Worm (Caenorhabditis elegans): ENCODE results near the gene oac-29.

The oac-29 gene

DNA sequence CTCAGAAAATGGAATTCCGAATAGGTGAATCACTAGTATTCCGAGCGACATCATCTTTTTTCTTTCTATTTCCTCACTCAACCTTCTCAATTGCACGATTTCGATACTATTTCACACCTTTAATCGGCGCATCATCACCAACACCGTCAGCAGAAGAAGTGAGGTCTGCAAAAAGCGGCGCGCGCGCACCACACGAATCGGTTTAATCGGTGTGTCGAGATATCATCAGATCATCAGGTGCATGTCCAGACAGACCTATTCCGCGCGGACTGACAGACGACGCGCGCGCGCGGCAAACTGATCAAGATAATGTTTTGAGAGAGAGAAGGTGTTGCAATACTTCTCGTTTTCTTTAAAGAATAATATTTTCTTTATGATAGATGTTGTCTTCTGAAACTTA lies 25.0 kb upstream of the oac-29 start:
- TF ChIP-seq pha-4 (tag; optimal IDR thresholded peaks at IDR 0.05): no peak
- TF ChIP-seq rnt-1 (tag; optimal IDR thresholded peaks at IDR 0.05): peak; percentile 20
- TF ChIP-seq elt-4 (tag; optimal IDR thresholded peaks at IDR 0.05): no peak

DNA sequence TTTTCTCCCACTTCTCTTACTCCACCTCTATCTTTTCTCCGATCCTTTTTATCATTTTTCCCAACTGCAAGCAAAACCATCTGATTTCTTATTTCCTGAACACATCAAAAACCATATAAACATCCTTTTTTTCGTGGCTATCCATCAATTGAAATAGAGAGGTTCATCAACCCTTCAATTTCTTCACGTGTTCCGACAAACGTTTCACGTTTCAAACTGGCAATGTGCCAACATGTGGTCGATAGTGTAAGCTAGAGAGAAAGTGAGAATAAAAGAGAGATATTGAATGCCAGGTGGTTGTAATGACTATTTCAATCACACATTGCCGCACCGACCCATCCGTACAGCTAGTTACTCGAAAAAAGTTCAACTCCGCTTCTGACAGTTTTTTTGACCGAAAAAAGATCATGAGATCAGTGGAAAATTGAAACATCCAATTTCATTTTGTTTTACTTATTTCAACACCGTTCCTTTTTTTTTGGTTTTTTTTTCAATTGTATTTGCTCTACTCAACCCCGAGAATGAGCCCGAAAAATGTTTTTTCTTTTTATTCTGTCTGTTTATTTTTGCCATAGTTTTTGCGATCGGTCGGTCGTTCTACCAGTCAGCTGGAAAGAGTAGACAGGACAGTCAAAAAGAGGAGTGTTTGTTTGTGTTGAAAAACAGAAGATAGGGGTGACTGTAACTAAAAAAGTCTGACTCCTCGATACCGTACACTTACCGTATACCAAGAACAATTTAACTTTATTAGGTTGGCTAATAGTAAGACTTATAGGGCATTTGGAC lies 23.3 kb upstream of the oac-29 start:
- no peak for TF ChIP-seq ztf-16 (tag; optimal IDR thresholded peaks at IDR 0.05)
- peak; percentile 56 for TF ChIP-seq rnt-1 (tag; optimal IDR thresholded peaks at IDR 0.05)
- TF ChIP-seq hlh-8 (tag; optimal IDR thresholded peaks at IDR 0.05): peak; percentile 34
- TF ChIP-seq pax-1 (tag; optimal IDR thresholded peaks at IDR 0.05): no peak
- no peak for TF ChIP-seq pha-4 (tag; optimal IDR thresholded peaks at IDR 0.05)
- TF ChIP-seq ceh-18 (tag; optimal IDR thresholded peaks at IDR 0.05): peak; percentile 49
- TF ChIP-seq pros-1 (tag; optimal IDR thresholded peaks at IDR 0.05): no peak
- peak; percentile 37 for TF ChIP-seq unc-55 (GFP tag; optimal IDR thresholded peaks at IDR 0.05)
- TF ChIP-seq fax-1 (tag; optimal IDR thresholded peaks at IDR 0.05): no peak

DNA sequence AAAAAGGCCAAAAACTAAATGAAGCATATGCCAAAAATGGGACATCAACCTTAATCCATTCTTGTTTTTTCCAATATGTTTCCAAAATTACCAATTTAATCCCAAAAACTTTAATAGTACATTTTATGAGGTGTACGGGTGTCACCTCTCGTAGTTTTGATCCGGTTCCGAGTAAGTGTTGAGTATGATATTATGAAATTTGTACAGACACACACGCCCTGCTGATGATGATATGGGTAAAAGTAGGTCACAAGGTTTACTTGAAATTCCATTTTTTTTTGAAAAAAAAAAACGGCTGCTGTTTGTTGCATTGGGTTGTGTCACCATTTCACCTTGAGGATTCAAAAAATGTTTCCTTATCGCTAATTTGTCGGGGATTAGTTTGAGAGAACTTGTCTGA lies 22.4 kb upstream of the oac-29 start:
- TF ChIP-seq nhr-11 (tag; optimal IDR thresholded peaks at IDR 0.05) (no peak), nhr-232 (tag; optimal IDR thresholded peaks at IDR 0.05) (no peak), eyg-1 (tag; optimal IDR thresholded peaks at IDR 0.05) (no peak), ceh-48 (tag; optimal IDR thresholded peaks at IDR 0.05) (no peak), ceh-6 (GFP tag; optimal IDR thresholded peaks at IDR 0.05) (no peak), tbx-7 (tag; optimal IDR thresholded peaks at IDR 0.05) (no peak), tbx-2 (tag; optimal IDR thresholded peaks at IDR 0.05) (no peak), sox-2 (GFP tag; IDR thresholded peaks at IDR 0.05) (no peak), hlh-6 (tag; optimal IDR thresholded peaks at IDR 0.05) (no peak), ref-2 (tag; optimal IDR thresholded peaks at IDR 0.05) (no peak), npax-4 (tag; optimal IDR thresholded peaks at IDR 0.05) (no peak)

DNA sequence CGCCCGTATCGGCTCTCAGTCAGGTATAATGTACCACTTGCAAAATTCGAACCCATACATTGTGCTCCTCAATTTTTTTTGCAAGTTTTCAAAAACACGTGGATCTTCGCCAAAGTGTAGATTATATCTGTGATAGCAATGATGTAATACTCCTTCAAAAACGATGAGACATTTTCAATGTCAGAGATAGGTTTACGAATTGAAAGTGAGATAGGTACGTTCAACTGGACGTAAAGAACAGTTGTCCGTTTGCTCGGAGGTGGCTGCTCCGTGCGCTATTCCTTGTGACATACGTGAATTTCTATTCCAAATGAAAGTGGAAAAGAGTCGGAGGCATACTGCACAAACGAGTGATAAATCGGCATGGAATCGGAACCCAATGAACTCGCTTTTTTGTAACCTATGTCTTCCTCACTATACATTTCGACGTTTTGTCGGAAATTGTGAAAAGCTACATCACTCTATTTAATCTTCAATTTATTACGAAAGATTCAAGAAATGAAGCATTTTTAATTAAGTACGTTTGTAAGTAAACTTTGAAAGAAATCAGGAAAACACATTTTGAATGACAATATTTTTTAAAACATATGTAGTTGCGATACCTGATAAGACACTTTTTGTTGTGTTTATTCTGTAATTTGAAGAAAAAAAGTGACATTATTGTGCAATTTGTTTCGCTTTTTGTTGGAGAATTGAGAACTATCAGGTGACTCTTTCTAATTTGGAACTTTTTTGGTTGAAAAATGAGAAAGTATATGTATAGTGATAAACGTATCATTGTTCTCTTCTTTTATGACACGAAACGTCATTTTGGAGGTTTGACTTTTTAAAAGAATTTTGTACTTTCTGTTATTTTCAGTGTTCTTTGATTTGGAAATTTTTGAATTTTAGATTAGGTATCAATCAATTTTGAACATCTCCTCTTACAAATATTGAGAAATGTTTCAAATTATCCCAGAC lies 19.3 kb upstream of the oac-29 start:
- TF ChIP-seq unc-55 (GFP tag; optimal IDR thresholded peaks at IDR 0.05): peak; percentile 16
- TF ChIP-seq nhr-11 (tag; optimal IDR thresholded peaks at IDR 0.05): no peak

DNA sequence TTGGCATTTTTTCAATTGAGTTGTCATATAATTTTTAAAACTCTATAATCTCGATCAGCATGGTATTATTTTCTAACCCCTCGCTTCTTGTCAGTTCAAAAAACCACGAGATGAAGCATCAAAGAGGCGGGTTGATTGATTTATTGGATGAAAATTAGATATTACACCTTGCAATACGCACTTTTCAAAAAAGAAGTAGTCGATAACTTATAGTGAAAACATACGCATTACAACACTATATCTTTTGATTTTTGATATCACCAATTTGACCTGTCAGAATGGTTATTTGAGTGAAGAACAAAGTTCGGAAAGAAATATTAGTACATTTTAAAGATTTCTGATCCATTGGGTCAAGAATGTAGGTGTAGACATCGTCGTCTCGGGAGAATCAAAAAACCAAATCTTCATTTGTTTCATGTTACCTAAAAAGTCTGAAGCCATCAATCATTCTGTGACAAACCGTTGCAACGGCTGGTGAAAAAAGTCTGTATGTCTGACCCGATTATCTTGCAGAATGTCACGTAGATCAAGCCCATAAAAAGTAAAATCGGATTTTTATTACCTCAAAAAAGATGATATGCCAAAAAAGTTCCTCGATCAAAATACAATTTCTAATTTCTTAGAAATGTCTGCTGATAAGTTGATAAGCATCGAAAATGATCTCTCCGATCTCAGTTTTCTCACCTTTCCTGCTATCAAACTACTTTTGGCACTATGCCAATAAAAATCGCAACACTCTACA lies 17.8 kb upstream of the oac-29 start:
- peak; percentile 14 for TF ChIP-seq unc-55 (GFP tag; optimal IDR thresholded peaks at IDR 0.05)
- TF ChIP-seq ceh-24 (tag; optimal IDR thresholded peaks at IDR 0.05): no peak

DNA sequence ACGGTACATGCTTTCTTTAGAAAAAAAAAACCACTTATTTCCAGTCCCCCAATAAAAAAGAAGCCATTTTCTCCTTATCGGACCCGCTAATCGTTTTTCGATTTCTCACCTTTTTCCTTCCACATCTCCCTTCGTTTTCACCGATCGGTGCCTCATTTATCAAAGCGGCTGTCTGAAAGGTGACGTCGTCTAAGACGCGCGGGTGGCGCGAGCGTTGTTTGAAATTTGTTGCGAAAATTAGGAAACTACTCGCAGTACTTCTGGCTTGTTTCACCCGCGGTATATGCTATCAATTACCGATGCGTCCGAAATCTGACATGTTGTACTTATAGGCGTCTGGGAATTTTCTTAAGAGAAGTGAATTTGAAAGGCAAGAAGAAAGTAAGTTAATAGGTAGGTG lies 16.7 kb upstream of the oac-29 start:
- no peak for TF ChIP-seq hlh-30 (tag; optimal IDR thresholded peaks at IDR 0.05; ENCODE audit: insufficient read depth)
- no peak for TF ChIP-seq hlh-8 (tag; optimal IDR thresholded peaks at IDR 0.05)
- no peak for TF ChIP-seq C08G9.2 (tag; optimal IDR thresholded peaks at IDR 0.05)
- no peak for TF ChIP-seq F13H6.1 (tag; optimal IDR thresholded peaks at IDR 0.05)
- no peak for TF ChIP-seq ama-1 (optimal IDR thresholded peaks at IDR 0.05)
- TF ChIP-seq dve-1 (tag; optimal IDR thresholded peaks at IDR 0.05): no peak
- no peak for TF ChIP-seq ceh-19 (GFP tag; optimal IDR thresholded peaks at IDR 0.05)
